Fruit fly (Drosophila melanogaster) whole organism, embryonic: ENCODE data around the gene DIP1.

Source experiments
- ATbp ChIP-seq: fragments of 200-800 bp; sonication (Bioruptor generic); optimal IDR thresholded peaks from 2 replicates; lab custom pipeline; 2017; ENCODE audit warnings: missing biosample characterization, mild to moderate bottlenecking, missing genetic modification characterization, missing genetic modification reagents
- Bdp1 ChIP-seq: fragments of 200-800 bp; sonication (Bioruptor generic); optimal IDR thresholded peaks from 3 replicates; lab custom pipeline; 2016; ENCODE audit warnings: missing biosample characterization, missing genetic modification characterization
- CG10147 ChIP-seq: fragments of 200-800 bp; sonication (Bioruptor generic); optimal IDR thresholded peaks from 2 replicates; lab custom pipeline; 2019; ENCODE audit warnings: missing biosample characterization, mild to moderate bottlenecking, missing genetic modification characterization, moderate library complexity
- CG13287 ChIP-seq: fragments of 200-800 bp; sonication (Bioruptor generic); IDR thresholded peaks from 2 replicates; pipeline ENCODE4 v1.3.6; 2022; ENCODE audit warnings: missing biosample characterization, missing genetic modification characterization; ENCODE audit not compliant: partially characterized antibody
- CG14667 ChIP-seq: fragments of 200-800 bp; sonication (Bioruptor generic); IDR thresholded peaks from 2 replicates; pipeline ENCODE4 v1.3.6; 2022; ENCODE audit warnings: missing biosample characterization, missing genetic modification characterization
- CG15479 ChIP-seq: fragments of 200-800 bp; sonication (Bioruptor generic); optimal IDR thresholded peaks from 3 replicates; lab custom pipeline; 2019; ENCODE audit warnings: missing biosample characterization, mild to moderate bottlenecking, missing genetic modification characterization, moderate library complexity
- CG15514 ChIP-seq: fragments of 200-800 bp; sonication (Bioruptor generic); optimal IDR thresholded peaks from 3 replicates; lab custom pipeline; 2017; ENCODE audit warnings: missing biosample characterization, missing genetic modification characterization, mild to moderate bottlenecking, moderate library complexity, missing genetic modification reagents
- CG17802 ChIP-seq: fragments of 200-800 bp; sonication (Bioruptor generic); optimal IDR thresholded peaks from 2 replicates; lab custom pipeline; 2018; ENCODE audit warnings: missing biosample characterization, mild to moderate bottlenecking, missing genetic modification characterization, moderate library complexity
- CG1832 ChIP-seq: fragments of 200-800 bp; sonication (Bioruptor generic); optimal IDR thresholded peaks from 2 replicates; lab custom pipeline; 2017; ENCODE audit warnings: missing biosample characterization, mild to moderate bottlenecking, missing genetic modification characterization, inconsistent platforms
- CG18476 ChIP-seq: fragments of 200-800 bp; sonication (Bioruptor generic); optimal IDR thresholded peaks from 2 replicates; lab custom pipeline; 2016; ENCODE audit warnings: missing biosample characterization, mild to moderate bottlenecking, missing genetic modification characterization
- CG2712 ChIP-seq: fragments of 200-800 bp; optimal IDR thresholded peaks from 3 replicates; lab custom pipeline; 2019; ENCODE audit warnings: missing biosample characterization, mild to moderate bottlenecking, missing genetic modification characterization, moderate library complexity
- CG2889 ChIP-seq: fragments of 200-800 bp; sonication (Bioruptor generic); IDR thresholded peaks from 3 replicates; pipeline ENCODE4 v1.3.6; 2022; ENCODE audit warnings: missing biosample characterization, missing genetic modification characterization
- CG3838 ChIP-seq: fragments of 200-800 bp; sonication (Bioruptor generic); optimal IDR thresholded peaks from 3 replicates; lab custom pipeline; 2016; ENCODE audit warnings: missing biosample characterization, missing genetic modification characterization
- CG4282 ChIP-seq: fragments of 200-800 bp; sonication (Bioruptor generic); optimal IDR thresholded peaks from 2 replicates; lab custom pipeline; 2016; ENCODE audit warnings: missing biosample characterization, missing genetic modification characterization
- CG6272 ChIP-seq: fragments of 200-800 bp; sonication (Bioruptor generic); IDR thresholded peaks from 2 replicates; pipeline ENCODE4 v1.3.6; 2022; ENCODE audit warnings: missing biosample characterization, missing genetic modification characterization
- CG6791 ChIP-seq: fragments of 200-800 bp; sonication (Bioruptor generic); IDR thresholded peaks from 3 replicates; pipeline ENCODE4 v1.3.6; 2022; ENCODE audit warnings: missing biosample characterization, missing genetic modification characterization; ENCODE audit not compliant: partially characterized antibody
- CG7987 ChIP-seq: fragments of 200-800 bp; sonication (Bioruptor generic); optimal IDR thresholded peaks from 2 replicates; lab custom pipeline; 2018; ENCODE audit warnings: missing biosample characterization, mild to moderate bottlenecking, missing genetic modification characterization, moderate library complexity
- Dfd ChIP-seq, 2 experiments: fragments of >200 bp; optimal IDR thresholded peaks; 2 replicates each; lab custom pipeline; 2017; ENCODE audit warnings: missing biosample characterization in 2 of 2, missing genetic modification characterization in 2 of 2
- Dll ChIP-seq: fragments of 200-800 bp; sonication (Bioruptor generic); IDR thresholded peaks from 4 replicates; pipeline ENCODE4 v1.3.6; 2022; ENCODE audit warnings: missing biosample characterization, missing genetic modification characterization; ENCODE audit not compliant: partially characterized antibody
- Dref ChIP-seq: fragments of 200-800 bp; sonication (Bioruptor generic); IDR thresholded peaks from 2 replicates; pipeline ENCODE4 v1.3.6; 2022; ENCODE audit warnings: missing biosample characterization, missing genetic modification characterization
- Gsc ChIP-seq: fragments of 200-800 bp; sonication (Bioruptor generic); IDR thresholded peaks from 2 replicates; pipeline ENCODE4 v1.3.6; 2022; ENCODE audit warnings: missing biosample characterization, missing genetic modification characterization
- Lim3 ChIP-seq: fragments of 200-800 bp; sonication (Bioruptor generic); IDR thresholded peaks from 2 replicates; pipeline ENCODE4 v1.3.6; 2022; ENCODE audit warnings: missing biosample characterization, missing genetic modification characterization
- Mrtf ChIP-seq: fragments of 200-800 bp; sonication (Bioruptor generic); IDR thresholded peaks from 3 replicates; pipeline ENCODE4 v1.3.6; 2022; ENCODE audit warnings: missing biosample characterization, missing genetic modification characterization
- NFAT ChIP-seq: fragments of 200-800 bp; sonication (Bioruptor generic); IDR thresholded peaks from 2 replicates; pipeline ENCODE4 v1.3.6; 2022; ENCODE audit warnings: missing biosample characterization, missing genetic modification characterization
- Six4 ChIP-seq: fragments of 200-800 bp; sonication (Bioruptor generic); optimal IDR thresholded peaks from 2 replicates; lab custom pipeline; 2016; ENCODE audit warnings: missing biosample characterization, missing genetic modification characterization
- Vsx1 ChIP-seq: fragments of 200-800 bp; sonication (Bioruptor generic); optimal IDR thresholded peaks from 2 replicates; lab custom pipeline; 2017; ENCODE audit warnings: missing biosample characterization, mild to moderate bottlenecking, missing genetic modification characterization, missing genetic modification reagents
- al ChIP-seq: fragments of 200-800 bp; sonication (Bioruptor generic); IDR thresholded peaks from 2 replicates; pipeline ENCODE4 v1.3.6; 2022; ENCODE audit warnings: missing biosample characterization, missing genetic modification characterization
- ap ChIP-seq: fragments of 200-800 bp; sonication (Bioruptor generic); IDR thresholded peaks from 2 replicates; pipeline ENCODE4 v1.3.6; 2022; ENCODE audit warnings: missing biosample characterization, missing genetic modification characterization
- ara ChIP-seq: fragments of 200-800 bp; sonication (Bioruptor generic); IDR thresholded peaks from 2 replicates; pipeline ENCODE4 v1.3.6; 2022; ENCODE audit warnings: missing biosample characterization, missing genetic modification characterization
- bigmax ChIP-seq: fragments of 200-800 bp; sonication (Bioruptor generic); optimal IDR thresholded peaks from 2 replicates; lab custom pipeline; 2018; ENCODE audit warnings: missing biosample characterization, mild to moderate bottlenecking, missing genetic modification characterization
- bowl ChIP-seq: fragments of 200-800 bp; sonication (Bioruptor generic); IDR thresholded peaks from 2 replicates; pipeline ENCODE4 v1.3.6; 2022; ENCODE audit warnings: missing biosample characterization, missing genetic modification characterization
- dmrt99B ChIP-seq: fragments of 200-800 bp; sonication (Bioruptor generic); optimal IDR thresholded peaks from 2 replicates; lab custom pipeline; 2018; ENCODE audit warnings: missing biosample characterization, mild to moderate bottlenecking, missing genetic modification characterization, moderate library complexity
- gcm2 ChIP-seq: fragments of 200-800 bp; sonication (Bioruptor generic); optimal IDR thresholded peaks from 2 replicates; lab custom pipeline; 2016; ENCODE audit warnings: missing biosample characterization, missing genetic modification characterization
- gfzf ChIP-seq: fragments of 200-800 bp; sonication (Bioruptor generic); optimal IDR thresholded peaks from 2 replicates; lab custom pipeline; 2016; ENCODE audit warnings: missing biosample characterization, mild to moderate bottlenecking, missing genetic modification characterization, moderate library complexity
- kah ChIP-seq: fragments of 200-800 bp; sonication (Bioruptor generic); optimal IDR thresholded peaks from 2 replicates; lab custom pipeline; 2018; ENCODE audit warnings: missing biosample characterization, mild to moderate bottlenecking, missing genetic modification characterization
- klu ChIP-seq: fragments of 200-800 bp; sonication (Bioruptor generic); IDR thresholded peaks from 2 replicates; pipeline ENCODE4 v1.3.6; 2022; ENCODE audit warnings: missing biosample characterization, missing genetic modification characterization
- lola ChIP-seq, 3 experiments: fragments of >200 bp in 2 of 3; fragments of 200-800 bp in 1 of 3; sonication (Bioruptor generic) in 1 of 3; optimal IDR thresholded peaks; 2 replicates each; lab custom pipeline; 2017 to 2019; ENCODE audit warnings: missing biosample characterization in 3 of 3, missing genetic modification characterization in 3 of 3, mild to moderate bottlenecking in 1 of 3, moderate library complexity in 1 of 3
- nerfin-2 ChIP-seq: fragments of 200-800 bp; sonication (Bioruptor generic); IDR thresholded peaks from 2 replicates; pipeline ENCODE4 v1.3.6; 2022; ENCODE audit warnings: missing biosample characterization, missing genetic modification characterization; ENCODE audit not compliant: partially characterized antibody
- pan ChIP-seq, 4 experiments: fragments of >200 bp in 3 of 4; fragments of 200-800 bp in 1 of 4; sonication (Bioruptor generic) in 1 of 4; optimal IDR thresholded peaks in 3 of 4; IDR thresholded peaks in 1 of 4; 2 replicates each; pipeline versions ENCODE4 v1.3.6 to Lab custom; 2017 to 2022; ENCODE audit warnings: missing biosample characterization in 2 of 4, missing genetic modification characterization in 2 of 4, mixed read lengths in 1 of 4
- peb ChIP-seq: fragments of 200-800 bp; sonication (Bioruptor generic); IDR thresholded peaks from 2 replicates; pipeline ENCODE4 v1.3.6; 2022; ENCODE audit warnings: missing biosample characterization, missing genetic modification characterization
- pho ChIP-seq: fragments of 200-800 bp; sonication (Bioruptor generic); optimal IDR thresholded peaks from 2 replicates; lab custom pipeline; 2016; ENCODE audit warnings: missing biosample characterization, missing genetic modification characterization
- row ChIP-seq: fragments of 200-800 bp; sonication (Bioruptor generic); IDR thresholded peaks from 3 replicates; pipeline ENCODE4 v1.3.6; 2022; ENCODE audit warnings: missing biosample characterization, missing genetic modification characterization
- sc ChIP-seq, 3 experiments: fragments of >200 bp in 2 of 3; fragments of 200-800 bp in 1 of 3; sonication (Bioruptor generic) in 1 of 3; optimal IDR thresholded peaks; 2 replicates in 2 of 3; 3 replicates in 1 of 3; lab custom pipeline; 2017; ENCODE audit warnings: mild to moderate bottlenecking in 1 of 3, missing biosample characterization in 1 of 3, missing genetic modification characterization in 1 of 3, missing genetic modification reagents in 1 of 3
- slou ChIP-seq: fragments of 200-800 bp; sonication (Bioruptor generic); optimal IDR thresholded peaks from 3 replicates; lab custom pipeline; 2016; ENCODE audit warnings: missing biosample characterization, missing genetic modification characterization
- sna ChIP-seq: fragments of 200-800 bp; sonication (Bioruptor generic); IDR thresholded peaks from 2 replicates; pipeline ENCODE4 v1.3.6; 2022; ENCODE audit warnings: missing biosample characterization, missing genetic modification characterization; ENCODE audit not compliant: partially characterized antibody
- tgo ChIP-seq: fragments of 200-800 bp; sonication (Bioruptor generic); IDR thresholded peaks from 3 replicates; pipeline ENCODE4 v1.3.6; 2022; ENCODE audit warnings: missing biosample characterization, missing genetic modification characterization
- unpg ChIP-seq: fragments of 200-800 bp; sonication (Bioruptor generic); optimal IDR thresholded peaks from 3 replicates; lab custom pipeline; 2018; ENCODE audit warnings: missing biosample characterization, mild to moderate bottlenecking, missing genetic modification characterization, moderate library complexity
- usp ChIP-seq: fragments of >200 bp; optimal IDR thresholded peaks from 2 replicates; lab custom pipeline; 2017; ENCODE audit warnings: missing biosample characterization, missing genetic modification characterization
- zen2 ChIP-seq: fragments of 200-800 bp; sonication (Bioruptor generic); IDR thresholded peaks from 3 replicates; pipeline ENCODE4 v1.3.6; 2022; ENCODE audit warnings: missing biosample characterization, missing genetic modification characterization; ENCODE audit not compliant: partially characterized antibody

Gene DIP1

dm6 chrX:21593907-21594306, 36.0 kb downstream of the DIP1 start (continued):
- peak; percentile 56 for TF ChIP-seq CG10147 (GFP tag; lab: Kevin White, UChicago)
- TF ChIP-seq slou, result peak; percentile 46
- TF ChIP-seq CG6791, result no peak
- TF ChIP-seq kah (GFP tag; lab: Kevin White, UChicago), result peak; percentile 59
- TF ChIP-seq pho (GFP tag; lab: Kevin White, UChicago), result peak; percentile 38
- TF ChIP-seq klu (GFP tag; lab: Robert Waterston, UW), result peak; percentile 51
- 0 out of 2 replicates have a peak, but pooled peaks have one; percentile 14 for TF ChIP-seq al (GFP tag; lab: Robert Waterston, UW)
- TF ChIP-seq ATbp (GFP tag; lab: Kevin White, UChicago), result peak; percentile 77
- TF ChIP-seq lola (GFP tag; optimal IDR thresholded peaks at IDR 0.05; lab: Kevin White, UChicago), result peak in 1 of 3 experiments; percentile 74
- peak; percentile 41 for TF ChIP-seq CG7987 (GFP tag; lab: Kevin White, UChicago)
- no peak for TF ChIP-seq CG15479
- peak; percentile 88 for TF ChIP-seq Six4 (GFP tag; lab: Kevin White, UChicago)
- TF ChIP-seq CG18476 (GFP tag; lab: Kevin White, UChicago), result peak; percentile 67
- no peak for TF ChIP-seq zen2 (GFP tag; lab: Robert Waterston, UW)
- TF ChIP-seq CG17802 (tag; lab: Kevin White, UChicago), result peak; percentile 80
- peak; percentile 35 for TF ChIP-seq CG15514 (GFP tag; lab: Kevin White, UChicago)
- TF ChIP-seq CG4282 (GFP tag; lab: Kevin White, UChicago), result no peak
- TF ChIP-seq Dfd (GFP tag; optimal IDR thresholded peaks at IDR 0.05; lab: Kevin White, UChicago), result no peak
- TF ChIP-seq CG2712, result peak; percentile 95
- TF ChIP-seq peb (GFP tag; lab: Robert Waterston, UW), result peak; percentile 67
- peak; percentile 17 for TF ChIP-seq Vsx1
- TF ChIP-seq pan (optimal IDR thresholded peaks at IDR 0.05; lab: Kevin White, UChicago), result no peak
- peak in 1 of 2 experiments; percentile 83 for TF ChIP-seq pan (GFP tag; optimal IDR thresholded peaks at IDR 0.05 in 1 of 2, IDR thresholded peaks at IDR 0.05 in 1 of 2)
- no peak for TF ChIP-seq Dref (GFP tag; lab: Robert Waterston, UW)
- TF ChIP-seq CG1832 (GFP tag; lab: Kevin White, UChicago), result no peak
- peak; percentile 76 for TF ChIP-seq Gsc (GFP tag; lab: Robert Waterston, UW)
- peak; percentile 47 for TF ChIP-seq Bdp1
- TF ChIP-seq NFAT, result no peak
- peak; percentile 53; the same call in 1 of the 3 replicates for TF ChIP-seq CG2889 (GFP tag; lab: Robert Waterston, UW)
- no peak for TF ChIP-seq Dll (GFP tag; lab: Robert Waterston, UW)
- TF ChIP-seq CG6272, result peak; percentile 83
- peak; percentile 70 for TF ChIP-seq tgo (GFP tag; lab: Robert Waterston, UW)
- TF ChIP-seq unpg (GFP tag; lab: Kevin White, UChicago), result peak; percentile 88
- TF ChIP-seq usp, result no peak
- TF ChIP-seq Mrtf (GFP tag; lab: Robert Waterston, UW), result peak; percentile 85
- TF ChIP-seq row (GFP tag; lab: Robert Waterston, UW), result peak; percentile 85
- TF ChIP-seq bowl (GFP tag; lab: Robert Waterston, UW), result 0 out of 2 replicates have a peak, but pooled peaks have one; percentile 46
- no peak for TF ChIP-seq sc (optimal IDR thresholded peaks at IDR 0.05; lab: Kevin White, UChicago)
- peak; percentile 84 for TF ChIP-seq sc (GFP tag; optimal IDR thresholded peaks at IDR 0.05; lab: Kevin White, UChicago)
- TF ChIP-seq CG13287, result no peak
- peak; percentile 21 for TF ChIP-seq CG3838 (GFP tag; lab: Kevin White, UChicago)
- TF ChIP-seq dmrt99B (tag; lab: Kevin White, UChicago), result peak; percentile 92
- peak; percentile 78 for TF ChIP-seq ap (GFP tag; lab: Robert Waterston, UW)
- no peak for TF ChIP-seq gcm2 (GFP tag; lab: Kevin White, UChicago)
- no peak for TF ChIP-seq nerfin-2 (GFP tag; lab: Robert Waterston, UW)
- peak; percentile 12 for TF ChIP-seq bigmax (GFP tag; lab: Kevin White, UChicago)
- TF ChIP-seq Lim3, result peak; percentile 57; the same call in 1 of the 2 replicates
- no peak for TF ChIP-seq sna (GFP tag; lab: Robert Waterston, UW)
- TF ChIP-seq CG14667 (GFP tag; lab: Robert Waterston, UW), result peak; percentile 77
- TF ChIP-seq gfzf, result no peak
- TF ChIP-seq ara, result peak; percentile 92
